Fruit fly (Drosophila melanogaster) whole organism, prepupa: ENCODE measurements around the gene Tpr2.

Experiments
- Hr38 ChIP-seq: sonication (Bioruptor generic); optimal IDR thresholded peaks from 2 replicates; lab custom pipeline; 2016; ENCODE audit warnings: missing biosample characterization, missing genetic modification characterization
- Smox ChIP-seq: fragments of 200-800 bp; sonication (Bioruptor generic); optimal IDR thresholded peaks from 3 replicates; lab custom pipeline; 2016; ENCODE audit warnings: missing biosample characterization, missing genetic modification characterization

dm6 chr2L:16491752-16492616 is 644 bp downstream of the Tpr2 start:
- TF ChIP-seq Smox (GFP tag; lab: Kevin White, UChicago) (no peak), Hr38 (GFP tag; lab: Kevin White, UChicago) (no peak)
